Worm (Caenorhabditis elegans): ENCODE data around the gene K03D3.5.

DNA sequence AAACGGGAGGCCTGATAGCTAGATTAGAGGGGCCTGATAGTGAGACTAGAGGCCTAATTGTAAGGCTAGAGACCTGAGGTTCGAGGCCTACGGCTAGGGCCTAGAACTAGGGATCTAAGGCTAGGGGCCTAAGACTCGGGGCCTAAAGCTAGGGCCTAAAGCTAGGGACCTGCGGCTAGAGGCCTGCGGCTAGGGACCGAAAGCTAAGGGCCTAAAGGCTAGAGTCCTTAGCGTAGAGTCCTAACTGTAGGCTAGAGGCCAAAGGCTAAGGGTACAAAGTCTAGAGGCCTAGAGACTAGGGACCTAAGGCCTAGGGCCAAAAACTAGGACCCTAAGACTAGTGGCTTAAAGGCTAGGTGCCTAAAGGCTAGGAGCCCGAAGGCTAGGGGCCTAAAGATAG, 12.8 kb upstream of the K03D3.5 start:
- no peak for TF ChIP-seq unc-39 (tag; optimal IDR thresholded peaks at IDR 0.05)
- TF ChIP-seq nhr-25 (tag; optimal IDR thresholded peaks at IDR 0.05): no peak
- no peak for TF ChIP-seq ztf-11 (tag; optimal IDR thresholded peaks at IDR 0.05)
- TF ChIP-seq nhr-12 (tag; optimal IDR thresholded peaks at IDR 0.05): no peak

All from whole organism, L3 larva.